Fruit fly (Drosophila melanogaster): ENCODE data around the gene Cks85A.

Gene Cks85A

DNA sequence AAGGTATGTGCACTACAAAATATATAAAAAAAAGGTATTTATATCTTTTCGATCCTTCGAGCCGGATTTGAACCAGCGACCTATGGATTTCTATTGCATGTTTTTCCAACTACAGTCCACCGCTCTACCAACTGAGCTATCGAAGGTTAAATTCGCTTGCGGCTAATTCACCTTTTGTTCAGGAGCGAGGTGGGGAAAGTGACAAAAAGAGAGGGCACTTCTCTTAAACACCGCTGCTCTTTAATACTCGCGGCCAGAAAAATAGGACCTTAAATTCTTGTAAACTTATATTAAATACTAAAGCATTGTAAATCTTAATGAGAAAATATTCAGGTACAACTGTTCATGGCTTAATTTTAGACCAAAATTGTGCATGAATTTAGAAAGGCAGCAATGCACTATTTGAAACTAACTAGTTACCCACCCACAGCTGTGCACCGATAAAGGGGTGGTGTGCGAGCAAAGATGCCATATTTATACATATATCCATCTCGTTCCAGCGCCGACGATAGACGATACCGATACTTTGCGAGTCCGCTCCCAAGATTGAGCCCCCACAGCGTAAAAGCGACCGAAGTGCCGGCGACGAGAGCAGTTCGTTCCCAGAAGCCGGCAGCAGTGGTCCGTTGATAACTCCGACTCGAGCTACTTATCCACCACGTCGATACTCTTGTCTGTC lies 49.1 kb downstream of the Cks85A start (continued):
- TF ChIP-seq tai (GFP tag; optimal IDR thresholded peaks at IDR 0.05) (no peak), sv (GFP tag; optimal IDR thresholded peaks at IDR 0.05) (peak; percentile 96), Dfd (GFP tag; optimal IDR thresholded peaks at IDR 0.05) (no peak), Hnf4 (GFP tag; optimal IDR thresholded peaks at IDR 0.05) (peak; percentile 97)

DNA sequence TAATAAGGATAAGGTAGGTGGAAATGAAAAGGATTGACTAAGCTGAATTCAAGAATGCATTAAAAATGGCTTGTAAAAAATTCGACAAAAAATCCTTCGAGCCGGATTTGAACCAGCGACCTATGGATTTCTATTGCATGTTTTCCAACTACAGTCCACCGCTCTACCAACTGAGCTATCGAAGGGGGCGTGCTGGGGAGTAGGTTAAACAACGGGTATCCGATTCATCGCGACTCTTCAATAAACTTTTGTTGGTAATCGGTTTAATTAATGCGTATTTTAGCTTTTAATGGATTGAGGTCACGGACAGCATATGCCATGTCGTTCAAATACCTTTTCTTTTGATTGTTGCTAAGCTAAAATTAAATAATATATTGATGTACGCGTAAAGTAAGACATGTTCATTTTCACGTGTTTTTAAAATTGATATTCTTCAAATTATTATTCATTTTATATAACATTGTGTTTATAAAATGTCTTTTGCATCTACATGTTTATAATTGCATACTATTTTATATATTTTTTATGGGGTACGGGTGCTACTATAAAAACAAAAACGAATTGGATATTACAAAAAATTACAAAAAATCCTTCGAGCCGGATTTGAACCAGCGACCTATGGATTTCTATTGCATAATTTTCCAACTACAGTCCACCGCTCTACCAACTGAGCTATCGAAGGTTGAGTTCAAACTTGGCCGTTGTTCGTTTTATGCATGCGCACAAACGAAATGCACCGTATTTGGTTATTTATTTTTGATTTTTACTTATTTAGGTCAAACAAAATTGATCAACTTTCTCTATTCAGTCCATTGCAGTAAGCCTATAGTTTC lies 50.0 kb downstream of the Cks85A start:
- TF ChIP-seq Rel (GFP tag; optimal IDR thresholded peaks at IDR 0.05) = no peak
- TF ChIP-seq Rel (tag; optimal IDR thresholded peaks at IDR 0.05) = no peak
- TF ChIP-seq lola (GFP tag; optimal IDR thresholded peaks at IDR 0.05) = no peak
- no peak for TF ChIP-seq Hr83 (GFP tag; optimal IDR thresholded peaks at IDR 0.05; ENCODE audit: poor library complexity, severe bottlenecking)
- peak in 1 of 2 experiments; percentile 4 for TF ChIP-seq dl (GFP tag; optimal IDR thresholded peaks at IDR 0.05; ENCODE audit: insufficient read depth in 1 of 2, partially characterized antibody in 2 of 2)
- no peak for TF ChIP-seq pan (optimal IDR thresholded peaks at IDR 0.05)
- TF ChIP-seq HLH106 (tag; optimal IDR thresholded peaks at IDR 0.05) = no peak
- no peak for TF ChIP-seq br (GFP tag; optimal IDR thresholded peaks at IDR 0.05)

DNA sequence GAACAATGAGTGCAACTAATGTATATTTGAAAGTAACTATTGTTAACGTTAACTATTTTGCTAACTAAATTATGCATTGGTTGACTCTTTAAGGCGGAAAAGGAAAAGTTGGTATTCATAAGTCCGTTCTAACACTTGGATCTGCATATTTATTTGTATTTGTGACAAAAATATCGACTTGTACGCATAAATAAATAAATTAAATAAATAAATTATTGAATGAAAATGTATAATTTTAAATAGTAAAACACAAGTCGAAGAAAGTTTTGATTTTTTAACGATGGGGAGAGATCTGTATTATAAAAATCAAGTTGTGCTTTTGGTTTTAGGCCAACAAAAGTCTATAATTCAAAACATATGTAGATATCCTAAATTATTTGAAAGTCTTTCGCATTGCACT lies 50.7 kb downstream of the Cks85A start, which contains the start of gene CG8036:
CG8036 (plus strand) TSS at position 301 of the 400 bp plus-strand sequence.
- TF ChIP-seq pan (optimal IDR thresholded peaks at IDR 0.05) = no peak
- no peak for TF ChIP-seq dl (GFP tag; optimal IDR thresholded peaks at IDR 0.05; ENCODE audit: insufficient read depth in 1 of 2, partially characterized antibody in 2 of 2)
- no peak for TF ChIP-seq GATAd (GFP tag; optimal IDR thresholded peaks at IDR 0.05)
- TF ChIP-seq Rel (GFP tag; optimal IDR thresholded peaks at IDR 0.05) = no peak
- no peak for TF ChIP-seq Rel (tag; optimal IDR thresholded peaks at IDR 0.05)
- TF ChIP-seq dsf (GFP tag; optimal IDR thresholded peaks at IDR 0.05; ENCODE audit: borderline replicate concordance) = no peak
- TF ChIP-seq Abd-B (GFP tag; optimal IDR thresholded peaks at IDR 0.05) = no peak
- TF ChIP-seq br (GFP tag; optimal IDR thresholded peaks at IDR 0.05) = no peak
- TF ChIP-seq CG32264 (GFP tag; optimal IDR thresholded peaks at IDR 0.05) = no peak

- TF ChIP-seq CrebA (GFP tag; optimal IDR thresholded peaks at IDR 0.05; ENCODE audit: borderline replicate concordance) (no peak), Dif (GFP tag; optimal IDR thresholded peaks at IDR 0.05; ENCODE audit: partially characterized antibody) (no peak), usp (GFP tag; optimal IDR thresholded peaks at IDR 0.05) (no peak), br (GFP tag; optimal IDR thresholded peaks at IDR 0.05) (no peak), N (GFP tag; optimal IDR thresholded peaks at IDR 0.05) (no peak), sage (GFP tag; optimal IDR thresholded peaks at IDR 0.05) (no peak), Mio (GFP tag; optimal IDR thresholded peaks at IDR 0.05) (no peak)
Measured at dm6 chr3R:8664699-8665340, 53.4 kb downstream of the Cks85A start.

DNA sequence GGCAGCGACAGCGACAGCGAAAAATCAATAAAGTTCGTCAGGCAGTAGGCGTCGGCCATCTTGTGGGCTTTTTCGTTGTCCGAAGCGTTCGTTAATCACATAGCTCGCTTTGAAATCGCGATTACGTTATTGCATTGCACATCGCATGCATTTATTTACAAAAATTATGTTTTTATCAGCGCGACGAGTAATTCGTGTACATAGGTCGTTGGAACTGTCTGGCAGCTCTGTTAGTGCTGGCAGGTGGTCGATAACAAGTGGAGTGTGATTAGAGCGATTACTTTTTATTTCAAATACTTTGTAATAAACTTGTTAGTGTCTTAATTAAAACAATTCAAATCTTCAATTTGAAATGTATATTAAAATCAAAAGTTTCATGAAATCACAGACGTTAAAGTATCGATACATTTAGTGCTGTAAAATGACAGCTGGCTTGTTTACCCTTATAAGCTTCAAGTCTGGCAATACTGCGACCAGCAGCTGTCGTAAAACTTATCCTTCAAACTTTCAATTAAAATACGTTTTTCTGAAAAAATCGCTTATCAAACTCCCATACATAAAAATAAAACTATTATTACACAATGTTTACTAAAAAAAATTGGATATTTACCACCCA lies 54.5 kb downstream of the Cks85A start, which contains the start of gene CG8032:
CG8032 (plus strand) TSS at position 448 of the 616 bp plus-strand sequence.
- TF ChIP-seq HLH106 (tag; optimal IDR thresholded peaks at IDR 0.05) = peak; percentile 52
- TF ChIP-seq fru (GFP tag; optimal IDR thresholded peaks at IDR 0.05) = peak; percentile 61
- TF ChIP-seq Dif (GFP tag; optimal IDR thresholded peaks at IDR 0.05; ENCODE audit: partially characterized antibody) = no peak
- peak; percentile 49 for TF ChIP-seq sv (GFP tag; optimal IDR thresholded peaks at IDR 0.05)
- peak; percentile 18 for TF ChIP-seq Sp1 (GFP tag; optimal IDR thresholded peaks at IDR 0.05)
- TF ChIP-seq dsf (GFP tag; optimal IDR thresholded peaks at IDR 0.05; ENCODE audit: borderline replicate concordance) = peak; percentile 21
- TF ChIP-seq Jra (GFP tag; optimal IDR thresholded peaks at IDR 0.05) = peak; percentile 83
- peak; percentile 40 for TF ChIP-seq sage (GFP tag; optimal IDR thresholded peaks at IDR 0.05)
- no peak for TF ChIP-seq CrebA (GFP tag; optimal IDR thresholded peaks at IDR 0.05; ENCODE audit: borderline replicate concordance)
- no peak for TF ChIP-seq pan (optimal IDR thresholded peaks at IDR 0.05)
- TF ChIP-seq brk (GFP tag; optimal IDR thresholded peaks at IDR 0.05) = peak; percentile 38
- peak in 1 of 2 experiments; percentile 72 for TF ChIP-seq foxo (GFP tag; optimal IDR thresholded peaks at IDR 0.05)
- no peak for TF ChIP-seq Rel (GFP tag; optimal IDR thresholded peaks at IDR 0.05)
- TF ChIP-seq Rel (tag; optimal IDR thresholded peaks at IDR 0.05) = peak; percentile 44
- TF ChIP-seq ey (GFP tag; optimal IDR thresholded peaks at IDR 0.05) = peak; percentile 39
- TF ChIP-seq Vsx2 (GFP tag; optimal IDR thresholded peaks at IDR 0.05; ENCODE audit: partially characterized antibody) = no peak
- peak; percentile 52 for TF ChIP-seq br (GFP tag; optimal IDR thresholded peaks at IDR 0.05)
- peak; percentile 24 for TF ChIP-seq OdsH (GFP tag; optimal IDR thresholded peaks at IDR 0.05)
- no peak for TF ChIP-seq Hr83 (GFP tag; optimal IDR thresholded peaks at IDR 0.05; ENCODE audit: poor library complexity, severe bottlenecking)
- TF ChIP-seq Hnf4 (GFP tag; optimal IDR thresholded peaks at IDR 0.05) = peak; percentile 75
- TF ChIP-seq N (GFP tag; optimal IDR thresholded peaks at IDR 0.05) = no peak
- peak; percentile 79 for TF ChIP-seq h (GFP tag; optimal IDR thresholded peaks at IDR 0.05)
- TF ChIP-seq CG9705 (GFP tag; optimal IDR thresholded peaks at IDR 0.05) = peak; percentile 21
- peak; percentile 9 for TF ChIP-seq psq (GFP tag; optimal IDR thresholded peaks at IDR 0.05)
- TF ChIP-seq lola (GFP tag; optimal IDR thresholded peaks at IDR 0.05) = no peak
- no peak for TF ChIP-seq Myc (optimal IDR thresholded peaks at IDR 0.05)
- peak; percentile 45 for TF ChIP-seq woc (GFP tag; optimal IDR thresholded peaks at IDR 0.05)
